Worm (Caenorhabditis elegans): ENCODE results near the gene Y69A2AR.22.
A peak's percentile ranks its signal among the peaks of the same experiment; 100 is the strongest.

Gene Y69A2AR.22

ce11 chrIV:2507824-2508223 lies at the start of gene Y69A2AR.22:
Gene Y69A2AR.22, minus strand, starts transcription at chrIV:2507924.
- TF ChIP-seq ZK546.5 (tag; optimal IDR thresholded peaks at IDR 0.05) (no peak), F49E8.2 (tag; optimal IDR thresholded peaks at IDR 0.05; ENCODE audit: borderline replicate concordance) (no peak)

- TF ChIP-seq F44E2.7 (GFP tag; IDR thresholded peaks at IDR 0.05) (no peak), nhr-77 (tag; optimal IDR thresholded peaks at IDR 0.05) (no peak), saeg-2 (GFP tag; IDR thresholded peaks at IDR 0.05) (no peak), ceh-28 (tag; optimal IDR thresholded peaks at IDR 0.05) (peak; percentile 74), mes-2 (tag; optimal IDR thresholded peaks at IDR 0.05; ENCODE audit: poor library complexity, severe bottlenecking) (no peak), nhr-102 (tag; optimal IDR thresholded peaks at IDR 0.05) (no peak), hif-1 (tag; optimal IDR thresholded peaks at IDR 0.05) (no peak), ceh-82 (tag; optimal IDR thresholded peaks at IDR 0.05) (no peak)
These were observed 48.5 kb upstream of the Y69A2AR.22 start for ce11 chrIV:2556211-2556610.

- TF ChIP-seq zfp-3 (GFP tag; conservative IDR thresholded peaks at IDR 0.05) (no peak), ceh-44 (GFP tag; IDR thresholded peaks at IDR 0.05) (0 out of 2 replicates have a peak, but pooled peaks have one; percentile 47), egl-43 (GFP tag; IDR thresholded peaks at IDR 0.05) (0 out of 2 replicates have a peak, but pooled peaks have one; percentile 53), madf-5 (GFP tag; IDR thresholded peaks at IDR 0.05) (0 out of 4 replicates have a peak, but pooled peaks of 1 of the 2 experiments have one; percentile 31), set-16 (GFP tag; IDR thresholded peaks at IDR 0.05) (peak; percentile 79; the same call in 1 of the 2 replicates)
These were observed 45.1 kb upstream of the Y69A2AR.22 start for ce11 chrIV:2552855-2553254.

ce11 chrIV:2552276-2552675 lies 44.6 kb upstream of the Y69A2AR.22 start:
- TF ChIP-seq ceh-28 (tag; optimal IDR thresholded peaks at IDR 0.05), result peak; percentile 81
- TF ChIP-seq aha-1 (tag), result no peak
- TF ChIP-seq lir-3 (tag; optimal IDR thresholded peaks at IDR 0.05), result no peak

- TF ChIP-seq egl-43 (GFP tag; IDR thresholded peaks at IDR 0.05), result peak; percentile 52; the same call in 1 of the 2 replicates
- TF ChIP-seq F44E2.7 (GFP tag; IDR thresholded peaks at IDR 0.05), result 0 out of 2 replicates have a peak, but pooled peaks have one; percentile 56
- TF ChIP-seq set-16 (GFP tag; IDR thresholded peaks at IDR 0.05), result peak; percentile 87
- TF ChIP-seq ZK546.5 (tag; optimal IDR thresholded peaks at IDR 0.05), result no peak
These were observed 44.1 kb upstream of the Y69A2AR.22 start for ce11 chrIV:2551838-2552237.

ce11 chrIV:2551418-2551817 lies 43.7 kb upstream of the Y69A2AR.22 start, which contains the start of gene Y69A2AR.23:
Gene Y69A2AR.23, minus strand, starts transcription at chrIV:2551684.
- TF ChIP-seq ceh-28 (tag; optimal IDR thresholded peaks at IDR 0.05) (peak; percentile 87), nhr-48 (tag; optimal IDR thresholded peaks at IDR 0.05) (no peak)

ce11 chrIV:2549542-2549941 lies 41.8 kb upstream of the Y69A2AR.22 start:
- peak; percentile 81 for TF ChIP-seq ceh-28 (tag; optimal IDR thresholded peaks at IDR 0.05)
- TF ChIP-seq F10B5.3 (tag; optimal IDR thresholded peaks at IDR 0.05), result no peak

- TF ChIP-seq unc-62 (GFP tag; optimal IDR thresholded peaks at IDR 0.05 in 1 of 2), result peak in 1 of 2 experiments; percentile 32
- TF ChIP-seq unc-62 (tag; optimal IDR thresholded peaks at IDR 0.05), result no peak
- TF ChIP-seq nhr-41 (GFP tag; IDR thresholded peaks at IDR 0.05), result no peak
- no peak for TF ChIP-seq mdt-29 (GFP tag; IDR thresholded peaks at IDR 0.05)
- no peak for TF ChIP-seq tra-1 (GFP tag; IDR thresholded peaks at IDR 0.05)
- no peak for TF ChIP-seq snpc-1.2 (GFP tag; IDR thresholded peaks at IDR 0.05)
- TF ChIP-seq skn-1 (tag; optimal IDR thresholded peaks at IDR 0.05), result no peak
- no peak for TF ChIP-seq vab-7 (GFP tag; IDR thresholded peaks at IDR 0.05)
- TF ChIP-seq lin-38 (GFP tag; IDR thresholded peaks at IDR 0.05), result no peak
- TF ChIP-seq T26A8.4 (GFP tag; IDR thresholded peaks at IDR 0.05), result no peak
- TF ChIP-seq D1046.2 (GFP tag; IDR thresholded peaks at IDR 0.05), result no peak
- TF ChIP-seq daf-12 (tag; optimal IDR thresholded peaks at IDR 0.05), result no peak
- TF ChIP-seq Y5F2A.4 (GFP tag; optimal IDR thresholded peaks at IDR 0.05), result no peak
- TF ChIP-seq lin-1 (GFP tag; IDR thresholded peaks at IDR 0.05), result no peak
- TF ChIP-seq nhr-25 (tag; optimal IDR thresholded peaks at IDR 0.05; ENCODE audit: borderline replicate concordance, insufficient read depth), result no peak
- TF ChIP-seq ceh-28 (tag; optimal IDR thresholded peaks at IDR 0.05), result peak; percentile 85
- TF ChIP-seq aha-1 (tag), result peak; percentile 47
- TF ChIP-seq ceh-20 (GFP tag; IDR thresholded peaks at IDR 0.05), result no peak
- TF ChIP-seq Y48G9A.11 (GFP tag; IDR thresholded peaks at IDR 0.05), result no peak
- TF ChIP-seq zfp-3 (GFP tag; conservative IDR thresholded peaks at IDR 0.05), result no peak
- TF ChIP-seq fkh-10 (GFP tag; optimal IDR thresholded peaks at IDR 0.05), result no peak
These were observed 41.0 kb upstream of the Y69A2AR.22 start for ce11 chrIV:2548766-2549165.

Data from whole organism, L4 larva.